Worm (Caenorhabditis elegans) whole organism, late embryonic: ENCODE results near the gene ndx-6.

Source experiments
- C38D4.7 ChIP-seq: fragments of 200-800 bp; sonication (Bioruptor generic); optimal IDR thresholded peaks from 2 replicates; lab custom pipeline; 2018; ENCODE audit warnings: mild to moderate bottlenecking, missing genetic modification characterization, moderate library complexity, missing compliant biosample characterization
- fkh-10 ChIP-seq: fragments of 150-350 bp; optimal IDR thresholded peaks from 2 replicates; lab custom pipeline; 2014; ENCODE audit warnings: missing biosample characterization, missing genetic modification reagents, missing genetic modification characterization
- rnt-1 ChIP-seq: sonication (generic microtip); optimal IDR thresholded peaks from 2 replicates; lab custom pipeline; 2016; ENCODE audit warnings: missing genetic modification characterization, missing compliant biosample characterization

DNA sequence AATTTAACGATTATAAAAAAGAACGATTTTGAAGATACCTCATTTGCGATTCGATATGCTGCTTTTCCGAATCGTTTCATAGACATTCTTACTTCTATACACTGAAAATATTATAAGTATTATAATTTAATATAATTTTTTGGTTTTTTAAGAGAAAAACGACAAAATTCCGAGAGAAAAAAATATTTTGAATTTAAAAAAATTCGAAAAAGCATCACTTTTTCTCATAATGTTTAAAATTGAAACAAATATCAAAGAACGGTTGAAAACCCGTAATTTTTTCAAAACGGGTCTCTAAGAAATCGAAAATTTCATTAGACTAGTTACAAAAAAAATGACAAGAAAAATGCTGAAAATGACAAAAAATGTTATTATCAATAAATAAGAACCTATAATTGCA is 5.9 kb upstream of the ndx-6 start, which contains the start of gene pink-1:
- TF ChIP-seq rnt-1 (tag; lab: Kevin White, UChicago) (no peak), fkh-10 (GFP tag; lab: Kevin White, UChicago) (no peak), C38D4.7 (no peak)
